Fruit fly (Drosophila melanogaster): ENCODE results near the gene Cep290.

Cep290 gene

dm6 chr3L:851061-851460, 7.3 kb downstream of the Cep290 start, which contains the start of gene Dci:
TSS of gene Dci (plus strand) at chr3L:851346.
- TF ChIP-seq acj6 (GFP tag; optimal IDR thresholded peaks at IDR 0.05) (peak; percentile 66), CG31627 (GFP tag; optimal IDR thresholded peaks at IDR 0.05) (peak; percentile 80), cyc (GFP tag; optimal IDR thresholded peaks at IDR 0.05) (peak; percentile 71), pdm3 (GFP tag; optimal IDR thresholded peaks at IDR 0.05) (peak; percentile 68), fkh (GFP tag; optimal IDR thresholded peaks at IDR 0.05) (no peak), CG1621 (tag; optimal IDR thresholded peaks at IDR 0.05) (peak; percentile 2), Smox (GFP tag; optimal IDR thresholded peaks at IDR 0.05) (peak; percentile 61), Gug (GFP tag; IDR thresholded peaks at IDR 0.05) (no peak), Eip78C (GFP tag) (peak; percentile 88), CG9139 (GFP tag; optimal IDR thresholded peaks at IDR 0.05) (no peak), dac (GFP tag; optimal IDR thresholded peaks at IDR 0.05) (peak; percentile 5), Hr4 (GFP tag; optimal IDR thresholded peaks at IDR 0.05) (no peak), topi (GFP tag; optimal IDR thresholded peaks at IDR 0.05) (peak; percentile 74), CG4318 (GFP tag; optimal IDR thresholded peaks at IDR 0.05) (no peak), CG6163 (GFP tag; IDR thresholded peaks at IDR 0.05) (peak; percentile 87), CG11902 (GFP tag; optimal IDR thresholded peaks at IDR 0.05) (peak; percentile 13), CG6808 (GFP tag; optimal IDR thresholded peaks at IDR 0.05) (no peak), CG3032 (tag; optimal IDR thresholded peaks at IDR 0.05) (peak; percentile 58), fd85E (GFP tag; optimal IDR thresholded peaks at IDR 0.05) (no peak), CG15336 (GFP tag; IDR thresholded peaks at IDR 0.05) (peak; percentile 57), CG8319 (GFP tag; optimal IDR thresholded peaks at IDR 0.05) (peak; percentile 35), CG11294 (GFP tag; IDR thresholded peaks at IDR 0.05) (peak; percentile 21; the same call in 1 of the 2 replicates), CG10631 (GFP tag; optimal IDR thresholded peaks at IDR 0.05) (peak; percentile 72), CG8119 (GFP tag; IDR thresholded peaks at IDR 0.05) (no peak; the same call in 2 of the 3 replicates), Met (GFP tag; optimal IDR thresholded peaks at IDR 0.05) (no peak), Lpt (GFP tag; optimal IDR thresholded peaks at IDR 0.05) (no peak), Blimp-1 (GFP tag; optimal IDR thresholded peaks at IDR 0.05) (no peak), lz (GFP tag; optimal IDR thresholded peaks at IDR 0.05) (peak; percentile 70), net (GFP tag; optimal IDR thresholded peaks at IDR 0.05) (no peak), salr (GFP tag; optimal IDR thresholded peaks at IDR 0.05) (peak in 1 of 2 experiments; percentile 33), CG6276 (GFP tag; optimal IDR thresholded peaks at IDR 0.05) (no peak), Hr38 (GFP tag; optimal IDR thresholded peaks at IDR 0.05) (no peak), spab (GFP tag; optimal IDR thresholded peaks at IDR 0.05) (no peak), Eip93F (GFP tag; optimal IDR thresholded peaks at IDR 0.05) (no peak), CG10669 (GFP tag; optimal IDR thresholded peaks at IDR 0.05) (no peak), CG11762 (GFP tag; optimal IDR thresholded peaks at IDR 0.05; ENCODE audit: insufficient read depth) (peak; percentile 40), eg (GFP tag; IDR thresholded peaks at IDR 0.05) (peak; percentile 64), dsx (GFP tag; optimal IDR thresholded peaks at IDR 0.05; ENCODE audit: poor library complexity, severe bottlenecking) (peak; percentile 56), vri (GFP tag; optimal IDR thresholded peaks at IDR 0.05) (no peak), OdsH (GFP tag; optimal IDR thresholded peaks at IDR 0.05) (peak; percentile 76), esn (GFP tag; optimal IDR thresholded peaks at IDR 0.05) (peak; percentile 77), ss (GFP tag; optimal IDR thresholded peaks at IDR 0.05) (no peak), svp (GFP tag) (peak; percentile 95), CG3919 (GFP tag; optimal IDR thresholded peaks at IDR 0.05) (peak; percentile 60), Sox15 (GFP tag; optimal IDR thresholded peaks at IDR 0.05) (peak; percentile 59), CG7368 (GFP tag; optimal IDR thresholded peaks at IDR 0.05) (peak; percentile 16), fd59A (GFP tag; optimal IDR thresholded peaks at IDR 0.05) (peak; percentile 4), achi (GFP tag; optimal IDR thresholded peaks at IDR 0.05) (peak; percentile 45), CG32006 (GFP tag; optimal IDR thresholded peaks at IDR 0.05) (peak; percentile 62), CG6792 (GFP tag; optimal IDR thresholded peaks at IDR 0.05) (peak; percentile 48), CG6854 (GFP tag; optimal IDR thresholded peaks at IDR 0.05) (no peak), Eip75B (GFP tag; optimal IDR thresholded peaks at IDR 0.05) (peak; percentile 58)

All from whole organism, prepupa.